Fruit fly (Drosophila melanogaster) whole organism, embryonic: ENCODE results near the gene unc-119.

Experiments used
- CG11085 ChIP-seq: fragments of 200-800 bp; sonication (Bioruptor generic); IDR thresholded peaks from 2 replicates; pipeline ENCODE4 v1.3.6; 2022; ENCODE audit warnings: missing biosample characterization, missing genetic modification characterization
- CG13624 ChIP-seq: fragments of 200-800 bp; sonication (Bioruptor generic); optimal IDR thresholded peaks from 2 replicates; lab custom pipeline; 2016; ENCODE audit warnings: missing biosample characterization, missing genetic modification characterization
- CG14441 ChIP-seq: fragments of 200-800 bp; sonication (Bioruptor generic); IDR thresholded peaks from 2 replicates; pipeline ENCODE4 v1.3.6; 2022; ENCODE audit warnings: missing biosample characterization, missing genetic modification characterization
- CG15073 ChIP-seq: fragments of 200-800 bp; sonication (Bioruptor generic); optimal IDR thresholded peaks from 2 replicates; lab custom pipeline; 2016; ENCODE audit warnings: missing biosample characterization, missing genetic modification characterization
- CG17361 ChIP-seq: fragments of 200-800 bp; sonication (Bioruptor generic); IDR thresholded peaks from 3 replicates; pipeline ENCODE4 v1.3.6; 2022; ENCODE audit warnings: missing biosample characterization, missing genetic modification characterization
- CG17385 ChIP-seq: fragments of 200-800 bp; sonication (Bioruptor generic); optimal IDR thresholded peaks from 3 replicates; lab custom pipeline; 2018; ENCODE audit warnings: missing biosample characterization, mild to moderate bottlenecking, missing genetic modification characterization
- CG2116 ChIP-seq: fragments of 200-800 bp; sonication (Bioruptor generic); optimal IDR thresholded peaks from 3 replicates; lab custom pipeline; 2018; ENCODE audit warnings: missing biosample characterization, mild to moderate bottlenecking, missing genetic modification characterization
- CG2120 ChIP-seq: fragments of 200-800 bp; sonication (Bioruptor generic); optimal IDR thresholded peaks from 3 replicates; lab custom pipeline; 2016; ENCODE audit warnings: missing biosample characterization, missing genetic modification characterization
- CG31365 ChIP-seq: fragments of 200-800 bp; sonication (Bioruptor generic); optimal IDR thresholded peaks from 2 replicates; lab custom pipeline; 2018; ENCODE audit warnings: missing biosample characterization, mild to moderate bottlenecking, missing genetic modification characterization
- CG31441 ChIP-seq: fragments of 200-800 bp; sonication (Bioruptor generic); IDR thresholded peaks from 2 replicates; pipeline ENCODE4 v1.3.6; 2022; ENCODE audit warnings: missing biosample characterization, missing genetic modification characterization
- CG42726 ChIP-seq: fragments of 200-800 bp; sonication (Bioruptor generic); IDR thresholded peaks from 2 replicates; pipeline ENCODE4 v1.3.6; 2022; ENCODE audit warnings: missing biosample characterization, missing genetic modification characterization; ENCODE audit not compliant: partially characterized antibody
- CG4820 ChIP-seq: fragments of 200-800 bp; sonication (Bioruptor generic); optimal IDR thresholded peaks from 3 replicates; lab custom pipeline; 2016; ENCODE audit warnings: missing biosample characterization, missing genetic modification characterization
- CG5953 ChIP-seq: fragments of 200-800 bp; sonication (Bioruptor generic); IDR thresholded peaks from 2 replicates; pipeline ENCODE4 v1.3.6; 2022; ENCODE audit warnings: missing biosample characterization, missing genetic modification characterization
- CG8359 ChIP-seq: fragments of 200-800 bp; sonication (Bioruptor generic); optimal IDR thresholded peaks from 2 replicates; lab custom pipeline; 2017; ENCODE audit warnings: missing biosample characterization, mild to moderate bottlenecking, missing genetic modification characterization, borderline replicate concordance
- CG8765 ChIP-seq: fragments of 200-800 bp; sonication (Bioruptor generic); IDR thresholded peaks from 2 replicates; pipeline ENCODE4 v1.3.6; 2022; ENCODE audit warnings: missing biosample characterization, missing genetic modification characterization
- CG9727 ChIP-seq: fragments of 200-800 bp; sonication (Bioruptor generic); optimal IDR thresholded peaks from 3 replicates; lab custom pipeline; 2017; ENCODE audit warnings: missing biosample characterization, mild to moderate bottlenecking, missing genetic modification characterization
- CTCF ChIP-seq: fragments of 200-800 bp; sonication (Bioruptor generic); optimal IDR thresholded peaks from 2 replicates; lab custom pipeline; 2017; ENCODE audit warnings: missing biosample characterization, mild to moderate bottlenecking, missing genetic modification characterization, moderate library complexity
- D19B ChIP-seq: fragments of 200-800 bp; sonication (Bioruptor generic); optimal IDR thresholded peaks from 2 replicates; lab custom pipeline; 2017; ENCODE audit warnings: missing biosample characterization, mild to moderate bottlenecking, missing genetic modification characterization
- Fer3 ChIP-seq: fragments of 200-800 bp; sonication (Bioruptor generic); optimal IDR thresholded peaks from 2 replicates; lab custom pipeline; 2018; ENCODE audit warnings: missing biosample characterization, mild to moderate bottlenecking, missing genetic modification characterization, moderate library complexity
- HLH4C ChIP-seq: fragments of 200-800 bp; sonication (Bioruptor generic); IDR thresholded peaks from 3 replicates; pipeline ENCODE4 v1.3.6; 2022; ENCODE audit warnings: missing biosample characterization, missing genetic modification characterization; ENCODE audit not compliant: partially characterized antibody
- Lhr ChIP-seq: fragments of 200-800 bp; sonication (Bioruptor generic); optimal IDR thresholded peaks from 3 replicates; lab custom pipeline; 2017; ENCODE audit warnings: mild to moderate bottlenecking, missing biosample characterization, missing genetic modification reagents, missing genetic modification characterization
- Rx ChIP-seq: fragments of 200-800 bp; sonication (Bioruptor generic); IDR thresholded peaks from 2 replicates; pipeline ENCODE4 v1.3.6; 2022; ENCODE audit warnings: missing biosample characterization, missing genetic modification characterization
- ara ChIP-seq: fragments of 200-800 bp; sonication (Bioruptor generic); IDR thresholded peaks from 2 replicates; pipeline ENCODE4 v1.3.6; 2022; ENCODE audit warnings: missing biosample characterization, missing genetic modification characterization
- br ChIP-seq: fragments of >200 bp; optimal IDR thresholded peaks from 2 replicates; lab custom pipeline; 2017
- dimm ChIP-seq: fragments of 200-800 bp; sonication (Bioruptor generic); IDR thresholded peaks from 2 replicates; pipeline ENCODE4 v1.3.6; 2022; ENCODE audit warnings: missing biosample characterization, missing genetic modification characterization
- dmrt11E ChIP-seq: fragments of 200-800 bp; sonication (Bioruptor generic); optimal IDR thresholded peaks from 3 replicates; lab custom pipeline; 2018; ENCODE audit warnings: missing biosample characterization, mild to moderate bottlenecking, missing genetic modification characterization, moderate library complexity
- eve ChIP-seq, 2 experiments: fragments of >200 bp; optimal IDR thresholded peaks; 2 replicates each; lab custom pipeline; 2017; ENCODE audit warnings: missing biosample characterization in 2 of 2, missing genetic modification characterization in 2 of 2
- eyg ChIP-seq: fragments of 200-800 bp; sonication (Bioruptor generic); optimal IDR thresholded peaks from 3 replicates; lab custom pipeline; 2016; ENCODE audit warnings: missing biosample characterization, missing genetic modification characterization
- gsb ChIP-seq: fragments of 200-800 bp; sonication (Bioruptor generic); IDR thresholded peaks from 2 replicates; pipeline ENCODE4 v1.3.6; 2022; ENCODE audit warnings: missing biosample characterization, missing genetic modification characterization
- gsb-n ChIP-seq: fragments of 200-800 bp; sonication (Bioruptor generic); optimal IDR thresholded peaks from 3 replicates; lab custom pipeline; 2018; ENCODE audit warnings: missing biosample characterization, mild to moderate bottlenecking, missing genetic modification characterization
- ham ChIP-seq: fragments of 200-800 bp; sonication (Bioruptor generic); IDR thresholded peaks from 2 replicates; pipeline ENCODE4 v1.3.6; 2022; ENCODE audit warnings: missing biosample characterization, missing genetic modification characterization
- mam ChIP-seq: fragments of 200-800 bp; sonication (Bioruptor generic); optimal IDR thresholded peaks from 3 replicates; lab custom pipeline; 2016; ENCODE audit warnings: missing biosample characterization, missing genetic modification characterization
- pita ChIP-seq: fragments of 200-800 bp; sonication (Bioruptor generic); optimal IDR thresholded peaks from 2 replicates; lab custom pipeline; 2017; ENCODE audit warnings: missing biosample characterization, mild to moderate bottlenecking, missing genetic modification characterization
- row ChIP-seq: fragments of 200-800 bp; sonication (Bioruptor generic); IDR thresholded peaks from 3 replicates; pipeline ENCODE4 v1.3.6; 2022; ENCODE audit warnings: missing biosample characterization, missing genetic modification characterization
- run ChIP-seq: fragments of 200-800 bp; sonication (Bioruptor generic); optimal IDR thresholded peaks from 3 replicates; lab custom pipeline; 2018; ENCODE audit warnings: missing biosample characterization, mild to moderate bottlenecking, missing genetic modification characterization
- sc ChIP-seq, 3 experiments: fragments of >200 bp in 2 of 3; fragments of 200-800 bp in 1 of 3; sonication (Bioruptor generic) in 1 of 3; optimal IDR thresholded peaks; 2 replicates in 2 of 3; 3 replicates in 1 of 3; lab custom pipeline; 2017; ENCODE audit warnings: mild to moderate bottlenecking in 1 of 3, missing biosample characterization in 1 of 3, missing genetic modification characterization in 1 of 3, missing genetic modification reagents in 1 of 3
- sens ChIP-seq: fragments of 200-800 bp; sonication (Bioruptor generic); peaks from one replicate; lab custom pipeline; 2016; ENCODE audit warnings: missing biosample characterization, missing genetic modification characterization
- sim ChIP-seq: fragments of 200-800 bp; sonication (Bioruptor generic); IDR thresholded peaks from 2 replicates; pipeline ENCODE4 v1.3.6; 2022; ENCODE audit warnings: missing biosample characterization, missing genetic modification characterization
- sob ChIP-seq: fragments of 200-800 bp; sonication (Bioruptor generic); IDR thresholded peaks from 2 replicates; pipeline ENCODE4 v1.3.6; 2022; ENCODE audit warnings: missing biosample characterization, missing genetic modification characterization
- sug ChIP-seq: fragments of 200-800 bp; optimal IDR thresholded peaks from 2 replicates; lab custom pipeline; 2019; ENCODE audit warnings: missing biosample characterization, mild to moderate bottlenecking, missing genetic modification characterization, moderate library complexity
- twi ChIP-seq: fragments of 200-800 bp; optimal IDR thresholded peaks from 2 replicates; lab custom pipeline; 2019; ENCODE audit warnings: missing biosample characterization, mild to moderate bottlenecking, missing genetic modification characterization, moderate library complexity
- unpg ChIP-seq: fragments of 200-800 bp; sonication (Bioruptor generic); optimal IDR thresholded peaks from 3 replicates; lab custom pipeline; 2018; ENCODE audit warnings: missing biosample characterization, mild to moderate bottlenecking, missing genetic modification characterization, moderate library complexity

The unc-119 gene

dm6 chrX:7290811-7291515, at the start of gene unc-119 (continued):
- no peak for TF ChIP-seq run
- peak; percentile 51 for TF ChIP-seq sens
- TF ChIP-seq sug (tag; lab: Kevin White, UChicago) = peak; percentile 40
- TF ChIP-seq eyg (GFP tag; lab: Kevin White, UChicago) = no peak
- TF ChIP-seq gsb (GFP tag; lab: Robert Waterston, UW) = no peak
- TF ChIP-seq D19B (GFP tag; lab: Kevin White, UChicago) = no peak
- no peak for TF ChIP-seq CG15073
- no peak for TF ChIP-seq CG8359 (GFP tag; lab: Kevin White, UChicago)
- TF ChIP-seq CG9727 = no peak
- TF ChIP-seq Rx = no peak
- TF ChIP-seq CG13624 (GFP tag; lab: Kevin White, UChicago) = no peak
- no peak for TF ChIP-seq CG5953 (GFP tag; lab: Robert Waterston, UW)
- TF ChIP-seq CG17361 (GFP tag; lab: Robert Waterston, UW) = no peak
- no peak for TF ChIP-seq CG14441
- no peak for TF ChIP-seq sc (optimal IDR thresholded peaks at IDR 0.05; lab: Kevin White, UChicago)
- TF ChIP-seq sc (GFP tag; optimal IDR thresholded peaks at IDR 0.05; lab: Kevin White, UChicago) = no peak
- TF ChIP-seq CG2116 = peak; percentile 79
- peak; percentile 61 for TF ChIP-seq Lhr (GFP tag; lab: Kevin White, UChicago)
- TF ChIP-seq CG11085 = no peak
- TF ChIP-seq CTCF = peak; percentile 63
- TF ChIP-seq CG8765 = no peak
- peak; percentile 63; the same call in 2 of the 3 replicates for TF ChIP-seq HLH4C (GFP tag; lab: Robert Waterston, UW)
- no peak for TF ChIP-seq ara
- TF ChIP-seq CG4820 (GFP tag; lab: Kevin White, UChicago) = no peak
- TF ChIP-seq dmrt11E = no peak
- TF ChIP-seq CG17385 (GFP tag; lab: Kevin White, UChicago) = no peak
- no peak for TF ChIP-seq Fer3
- peak; percentile 61; the same call in 1 of the 2 replicates for TF ChIP-seq CG42726 (GFP tag; lab: Robert Waterston, UW)
- no peak for TF ChIP-seq sim (GFP tag; lab: Robert Waterston, UW)
- TF ChIP-seq row (GFP tag; lab: Robert Waterston, UW) = 0 out of 3 replicates have a peak, but pooled peaks have one; percentile 23
- no peak for TF ChIP-seq sob (GFP tag; lab: Robert Waterston, UW)
- no peak for TF ChIP-seq br (lab: Kevin White, UChicago)
- no peak for TF ChIP-seq twi
- no peak for TF ChIP-seq dimm

- peak in 1 of 2 experiments; percentile 59 for TF ChIP-seq eve (GFP tag; optimal IDR thresholded peaks at IDR 0.05; lab: Kevin White, UChicago)
- peak; percentile 94 for TF ChIP-seq CG31365 (tag; lab: Kevin White, UChicago)
- TF ChIP-seq mam (GFP tag; lab: Kevin White, UChicago) = no peak
- TF ChIP-seq CG31441 (GFP tag; lab: Robert Waterston, UW) = no peak
- TF ChIP-seq eyg (GFP tag; lab: Kevin White, UChicago) = no peak
- no peak for TF ChIP-seq ham (GFP tag; lab: Robert Waterston, UW)
- TF ChIP-seq CG2120 (GFP tag; lab: Kevin White, UChicago) = no peak
- peak; percentile 4 for TF ChIP-seq CTCF
- no peak for TF ChIP-seq gsb-n (tag; lab: Kevin White, UChicago)
- TF ChIP-seq pita = peak; percentile 7
- no peak for TF ChIP-seq unpg
- TF ChIP-seq, all 482 proteins: peak for 4
These were observed 49.6 kb upstream of the unc-119 start for dm6 chrX:7340667-7341066.
